Worm (Caenorhabditis elegans) whole organism, mixed stage, embryonic: ENCODE measurements around the gene snb-5.

Experiments used
- blmp-1 ChIP-seq: fragments of 150-350 bp; optimal IDR thresholded peaks from 2 replicates; lab custom pipeline; 2014; ENCODE audit warnings: missing biosample characterization, missing genetic modification characterization
- ceh-39 ChIP-seq: fragments of 150-350 bp; optimal IDR thresholded peaks from 2 replicates; lab custom pipeline; 2014; ENCODE audit warnings: missing biosample characterization, missing genetic modification characterization
- ceh-83 ChIP-seq: fragments of 200-800 bp; sonication (Bioruptor generic); optimal IDR thresholded peaks from 2 replicates; lab custom pipeline; 2018; ENCODE audit warnings: mild to moderate bottlenecking, missing genetic modification characterization, missing compliant biosample characterization
- ces-1 ChIP-seq: fragments of 150-350 bp; optimal IDR thresholded peaks from 2 replicates; lab custom pipeline; 2014; ENCODE audit warnings: missing biosample characterization, missing genetic modification reagents, missing genetic modification characterization
- hlh-1 ChIP-seq: fragments of 150-350 bp; optimal IDR thresholded peaks from 2 replicates; lab custom pipeline; 2014; ENCODE audit warnings: missing biosample characterization, missing genetic modification reagents, missing genetic modification characterization
- lin-13 ChIP-seq: fragments of 150-350 bp; optimal IDR thresholded peaks from 2 replicates; lab custom pipeline; 2014; ENCODE audit warnings: missing biosample characterization, missing genetic modification characterization
- lin-32 ChIP-seq: fragments of 200-800 bp; sonication (Bioruptor generic); optimal IDR thresholded peaks from 2 replicates; lab custom pipeline; 2018; ENCODE audit warnings: mild to moderate bottlenecking, missing genetic modification characterization, missing compliant biosample characterization
- mls-2 ChIP-seq: sonication (generic microtip); optimal IDR thresholded peaks from 2 replicates; lab custom pipeline; 2016; ENCODE audit warnings: mild to moderate bottlenecking, missing genetic modification characterization, moderate library complexity, missing compliant biosample characterization
- nhr-28 ChIP-seq: fragments of 150-350 bp; optimal IDR thresholded peaks from 2 replicates; lab custom pipeline; 2014; ENCODE audit warnings: missing biosample characterization, missing genetic modification characterization
- snpc-4 ChIP-seq: fragments of 150-350 bp; optimal IDR thresholded peaks from 2 replicates; lab custom pipeline; 2014; ENCODE audit warnings: missing biosample characterization, missing genetic modification characterization
- unc-39 ChIP-seq: fragments of 150-350 bp; optimal IDR thresholded peaks from 2 replicates; lab custom pipeline; 2014; ENCODE audit warnings: missing biosample characterization, missing genetic modification characterization
- ztf-11 ChIP-seq: fragments of 150-350 bp; optimal IDR thresholded peaks from 2 replicates; lab custom pipeline; 2014; ENCODE audit warnings: missing biosample characterization, missing genetic modification characterization

DNA sequence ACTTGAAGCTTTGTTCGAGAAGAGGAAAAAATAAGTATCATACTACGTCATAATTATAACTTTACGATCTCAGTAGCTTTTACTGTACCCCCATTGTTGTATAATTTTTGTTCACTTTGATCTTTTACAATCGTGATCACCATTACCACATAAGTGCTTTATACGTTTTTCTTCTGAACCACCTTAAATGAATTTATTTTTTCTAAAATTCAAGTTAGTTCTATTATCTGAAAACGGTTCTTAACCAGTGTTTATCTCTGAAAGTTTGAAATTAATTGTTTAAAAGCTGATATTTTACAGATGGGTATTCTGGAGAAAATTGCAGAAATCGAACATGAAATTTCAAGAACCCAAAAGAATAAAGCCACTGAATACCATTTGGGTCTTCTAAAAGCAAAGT lies 42.7 kb downstream of the snb-5 start, which contains the start of gene C02F5.3:
- TF ChIP-seq blmp-1 (tag; lab: Kevin White, UChicago): no peak
- TF ChIP-seq ces-1 (GFP tag; lab: Kevin White, UChicago): no peak
- TF ChIP-seq ceh-39: no peak
- no peak for TF ChIP-seq snpc-4
- no peak for TF ChIP-seq ceh-83 (GFP tag; lab: Kevin White, UChicago)
- TF ChIP-seq unc-39 (tag; lab: Kevin White, UChicago): no peak
- TF ChIP-seq nhr-28 (tag; lab: Kevin White, UChicago): no peak
- no peak for TF ChIP-seq ztf-11 (tag; lab: Kevin White, UChicago)
- no peak for TF ChIP-seq mls-2
- no peak for TF ChIP-seq lin-13
- no peak for TF ChIP-seq lin-32 (GFP tag; lab: Kevin White, UChicago)
- no peak for TF ChIP-seq hlh-1 (tag; lab: Kevin White, UChicago)
